Fruit fly (Drosophila melanogaster): ENCODE data around the gene CG6985.

Gene CG6985

dm6 chr3R:22727857-22728256 is 13.1 kb upstream of the CG6985 start (continued):
- TF ChIP-seq vnd (GFP tag; IDR thresholded peaks at IDR 0.05; ENCODE audit: partially characterized antibody) (no peak), Atf6 (GFP tag; IDR thresholded peaks at IDR 0.05) (no peak), wek (GFP tag; optimal IDR thresholded peaks at IDR 0.05) (no peak), onecut (GFP tag; IDR thresholded peaks at IDR 0.05) (no peak), CG12942 (GFP tag; optimal IDR thresholded peaks at IDR 0.05) (no peak), CG8281 (tag; optimal IDR thresholded peaks at IDR 0.05) (no peak), Kr (GFP tag; optimal IDR thresholded peaks at IDR 0.05) (no peak), hb (GFP tag; IDR thresholded peaks at IDR 0.05; ENCODE audit: partially characterized antibody) (no peak), Ets65A (GFP tag) (peak; percentile 84), CG13123 (GFP tag; optimal IDR thresholded peaks at IDR 0.05) (no peak), HHEX (GFP tag; optimal IDR thresholded peaks at IDR 0.05) (no peak), CG10431 (GFP tag; optimal IDR thresholded peaks at IDR 0.05) (no peak), vvl (GFP tag; IDR thresholded peaks at IDR 0.05) (peak; percentile 57; the same call in 1 of the 2 replicates), dmrt99B (tag; optimal IDR thresholded peaks at IDR 0.05) (no peak), CG8944 (GFP tag; optimal IDR thresholded peaks at IDR 0.05) (no peak), Lim3 (GFP tag; IDR thresholded peaks at IDR 0.05) (no peak), CG2875 (GFP tag; optimal IDR thresholded peaks at IDR 0.05) (no peak), sens (GFP tag) (peak; percentile 22), CG32772 (GFP tag; IDR thresholded peaks at IDR 0.05) (0 out of 2 replicates have a peak, but pooled peaks have one; percentile 7), CG17802 (tag; optimal IDR thresholded peaks at IDR 0.05) (no peak), CG17912 (GFP tag; optimal IDR thresholded peaks at IDR 0.05) (no peak), CG18262 (tag; optimal IDR thresholded peaks at IDR 0.05) (peak; percentile 25), Oli (tag; optimal IDR thresholded peaks at IDR 0.05) (peak; percentile 7), Hmr (GFP tag; optimal IDR thresholded peaks at IDR 0.05) (peak; percentile 3), Drgx (GFP tag; IDR thresholded peaks at IDR 0.05) (peak; percentile 74), Lhr (GFP tag; optimal IDR thresholded peaks at IDR 0.05) (no peak), Xrp1 (GFP tag; IDR thresholded peaks at IDR 0.05) (peak; percentile 61; the same call in 1 of the 2 replicates), phol (tag; optimal IDR thresholded peaks at IDR 0.05) (peak; percentile 19), CG14965 (GFP tag; optimal IDR thresholded peaks at IDR 0.05; ENCODE audit: borderline replicate concordance) (no peak), CG10209 (GFP tag; optimal IDR thresholded peaks at IDR 0.05) (no peak), pan (optimal IDR thresholded peaks at IDR 0.05) (no peak), pan (GFP tag; optimal IDR thresholded peaks at IDR 0.05 in 1 of 2, IDR thresholded peaks at IDR 0.05 in 1 of 2) (peak in 1 of 2 experiments; percentile 75), Rfx (GFP tag; IDR thresholded peaks at IDR 0.05) (peak; percentile 53), CG4282 (GFP tag; optimal IDR thresholded peaks at IDR 0.05) (no peak), sd (tag; optimal IDR thresholded peaks at IDR 0.05) (peak; percentile 17), Hr39 (optimal IDR thresholded peaks at IDR 0.05) (no peak), CG2120 (GFP tag; optimal IDR thresholded peaks at IDR 0.05) (peak; percentile 27), schlank (tag; optimal IDR thresholded peaks at IDR 0.05) (no peak)

DNA sequence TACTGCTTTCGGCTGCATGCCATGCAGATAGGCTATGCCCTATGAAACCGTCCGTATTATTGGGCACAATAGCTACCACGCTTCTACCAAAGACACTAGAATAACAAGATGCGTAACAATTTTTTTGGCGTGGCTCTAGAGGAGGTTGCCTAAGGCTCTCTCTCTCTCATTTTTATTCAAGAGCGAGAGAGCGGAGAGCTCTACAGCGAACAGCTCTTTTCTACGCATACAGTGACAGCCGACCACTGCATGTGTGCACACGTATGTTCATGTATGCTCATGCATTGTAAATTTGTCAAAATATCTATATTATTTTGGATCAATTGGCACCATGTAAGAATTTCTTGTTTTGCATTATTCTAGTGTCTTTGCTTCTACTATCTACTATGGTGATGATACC is 8.0 kb upstream of the CG6985 start:
- TF ChIP-seq tna (GFP tag; IDR thresholded peaks at IDR 0.05; ENCODE audit: partially characterized antibody) = 0 out of 2 replicates have a peak, but pooled peaks have one; percentile 17
- no peak for TF ChIP-seq Hand (GFP tag; optimal IDR thresholded peaks at IDR 0.05)
- TF ChIP-seq fu2 (GFP tag; optimal IDR thresholded peaks at IDR 0.05) = no peak
- peak; percentile 58 to 66 for TF ChIP-seq Trl (optimal IDR thresholded peaks at IDR 0.05)
- TF ChIP-seq Trl (GFP tag; optimal IDR thresholded peaks at IDR 0.05) = no peak
- no peak for TF ChIP-seq CG18619 (GFP tag; optimal IDR thresholded peaks at IDR 0.05)
- TF ChIP-seq CG1602 (GFP tag; optimal IDR thresholded peaks at IDR 0.05) = no peak
- no peak for TF ChIP-seq crc (GFP tag; optimal IDR thresholded peaks at IDR 0.05)
- peak; percentile 53 for TF ChIP-seq cg (GFP tag; optimal IDR thresholded peaks at IDR 0.05)
- TF ChIP-seq sim (GFP tag; IDR thresholded peaks at IDR 0.05) = no peak
- no peak for TF ChIP-seq CG2120 (GFP tag; optimal IDR thresholded peaks at IDR 0.05)
